Worm (Caenorhabditis elegans) whole organism, L4 larva: ENCODE data around the gene moc-6.

Source experiments
- ceh-62 ChIP-seq: sonication (generic microtip); optimal IDR thresholded peaks from 2 replicates; lab custom pipeline; 2017; ENCODE audit warnings: missing biosample characterization, missing genetic modification characterization
- egl-27 ChIP-seq: sonication (generic microtip); optimal IDR thresholded peaks from 3 replicates; lab custom pipeline; 2017; ENCODE audit warnings: missing biosample characterization, missing genetic modification reagents, missing genetic modification characterization
- nhr-11 ChIP-seq: fragments of 150-350 bp; optimal IDR thresholded peaks from 2 replicates; lab custom pipeline; 2014; ENCODE audit warnings: missing biosample characterization, missing genetic modification characterization
- nhr-77 ChIP-seq: fragments of 150-350 bp; optimal IDR thresholded peaks from 2 replicates; lab custom pipeline; 2014; ENCODE audit warnings: missing biosample characterization, missing genetic modification characterization
- pqm-1 ChIP-seq: sonication (generic microtip); optimal IDR thresholded peaks from 2 replicates; lab custom pipeline; 2017; ENCODE audit warnings: missing biosample characterization, missing genetic modification characterization
- zip-11 ChIP-seq: fragments of 200-800 bp; sonication (Bioruptor generic); IDR thresholded peaks from 2 replicates; pipeline ENCODE4 v1.3.6; 2022; ENCODE audit warnings: missing genetic modification characterization, missing compliant biosample characterization

- TF ChIP-seq nhr-11 (tag; lab: Kevin White, UChicago) = no peak
- no peak for TF ChIP-seq egl-27 (tag; lab: Kevin White, UChicago)
- TF ChIP-seq ceh-62 (tag; lab: Kevin White, UChicago) = no peak
- TF ChIP-seq zip-11 = no peak
- TF ChIP-seq nhr-77 (tag; lab: Kevin White, UChicago) = peak; percentile 71
- TF ChIP-seq pqm-1 (tag; lab: Kevin White, UChicago) = peak; percentile 75
Observed at ce11 chrIII:5200349-5200748, 4.6 kb downstream of the moc-6 start.
